Worm (Caenorhabditis elegans) whole organism, young adult: Measurements from ENCODE around the gene srx-129.

Experiments used
- B0019.2 ChIP-seq: fragments of 200-800 bp; sonication (Bioruptor generic); conservative IDR thresholded peaks from 2 replicates; pipeline ENCODE4 v1.3.6; 2022; ENCODE audit warnings: missing genetic modification reagents, missing genetic modification characterization, missing compliant biosample characterization
- B0035.1 ChIP-seq: sonication (generic microtip); optimal IDR thresholded peaks from 2 replicates; lab custom pipeline; 2016; ENCODE audit warnings: missing genetic modification characterization, mild to moderate bottlenecking, missing compliant biosample characterization, missing genotype, missing genetic modification reagents
- C06A6.2 ChIP-seq: fragments of 200-800 bp; sonication (Bioruptor generic); conservative IDR thresholded peaks from 2 replicates; pipeline ENCODE4 v1.3.6; 2022; ENCODE audit warnings: missing genetic modification characterization, missing compliant biosample characterization
- F10E7.11 ChIP-seq: sonication (generic microtip); optimal IDR thresholded peaks from 2 replicates; lab custom pipeline; 2017; ENCODE audit warnings: mild to moderate bottlenecking, missing genetic modification characterization, moderate library complexity, missing compliant biosample characterization
- F39B2.1 ChIP-seq: fragments of 200-800 bp; sonication (Bioruptor generic); IDR thresholded peaks from 2 replicates; pipeline ENCODE4 v1.3.6; 2022; ENCODE audit warnings: missing genetic modification reagents, missing genetic modification characterization, missing compliant biosample characterization
- F49E8.2 ChIP-seq: sonication (generic microtip); optimal IDR thresholded peaks from 3 replicates; lab custom pipeline; 2017; ENCODE audit warnings: missing genetic modification characterization, mild to moderate bottlenecking, missing compliant biosample characterization, antibody characterized with exemption, moderate library complexity; ENCODE audit not compliant: insufficient read depth
- K11D2.4 ChIP-seq: fragments of 200-800 bp; sonication (Bioruptor generic); IDR thresholded peaks from 2 replicates; pipeline ENCODE4 v1.3.6; 2022; ENCODE audit warnings: missing genetic modification reagents, missing genetic modification characterization, missing compliant biosample characterization
- K12H6.12 ChIP-seq: fragments of 200-800 bp; sonication (Bioruptor generic); optimal IDR thresholded peaks from 2 replicates; lab custom pipeline; 2018; ENCODE audit warnings: mild to moderate bottlenecking, missing genetic modification characterization, missing compliant biosample characterization
- T07F8.4 ChIP-seq: sonication (generic microtip); optimal IDR thresholded peaks from 2 replicates; lab custom pipeline; 2016; ENCODE audit warnings: mild to moderate bottlenecking, missing genetic modification characterization, moderate library complexity, missing compliant biosample characterization
- Y56A3A.18 ChIP-seq: fragments of 200-800 bp; sonication (Bioruptor generic); IDR thresholded peaks from 2 replicates; pipeline ENCODE4 v1.3.6; 2022; ENCODE audit warnings: missing genetic modification reagents, missing genetic modification characterization, missing compliant biosample characterization
- ama-1 ChIP-seq, 3 experiments: fragments of 150-350 bp in 1 of 3; sonication (generic microtip) in 2 of 3; optimal IDR thresholded peaks; 2 replicates each; lab custom pipeline; 2014 to 2018; ENCODE audit warnings: missing biosample characterization in 2 of 3, missing genetic modification characterization in 2 of 3, missing genetic modification reagents in 2 of 3
- aptf-2 ChIP-seq: fragments of 200-800 bp; sonication (Bioruptor generic); conservative IDR thresholded peaks from 2 replicates; pipeline ENCODE4 v1.3.6; 2022; ENCODE audit warnings: missing genetic modification reagents, missing genetic modification characterization, missing compliant biosample characterization
- atf-7 ChIP-seq: sonication (generic microtip); optimal IDR thresholded peaks from 2 replicates; lab custom pipeline; 2017; ENCODE audit warnings: mild to moderate bottlenecking, missing genetic modification characterization, missing compliant biosample characterization
- attf-3 ChIP-seq: fragments of 200-800 bp; sonication (Bioruptor generic); conservative IDR thresholded peaks from 2 replicates; pipeline ENCODE4 v1.3.6; 2022; ENCODE audit warnings: missing genetic modification reagents, missing genetic modification characterization, missing compliant biosample characterization
- bed-2 ChIP-seq: fragments of 200-800 bp; sonication (Bioruptor generic); IDR thresholded peaks from 2 replicates; pipeline ENCODE4 v1.3.6; 2022; ENCODE audit warnings: missing genetic modification reagents, missing genetic modification characterization, missing compliant biosample characterization
- ceh-100 ChIP-seq: fragments of 200-800 bp; sonication (Bioruptor generic); IDR thresholded peaks from 2 replicates; pipeline ENCODE4 v1.3.6; 2022; ENCODE audit warnings: missing genetic modification reagents, missing genetic modification characterization, missing compliant biosample characterization
- chd-7 ChIP-seq: sonication (generic microtip); optimal IDR thresholded peaks from 2 replicates; lab custom pipeline; 2016; ENCODE audit warnings: mild to moderate bottlenecking, missing genetic modification characterization, moderate library complexity, missing compliant biosample characterization
- egl-18 ChIP-seq: fragments of 200-800 bp; sonication (Bioruptor generic); IDR thresholded peaks from 2 replicates; pipeline ENCODE4 v1.3.6; 2022; ENCODE audit warnings: missing genetic modification reagents, missing genetic modification characterization, missing compliant biosample characterization
- egl-44 ChIP-seq: fragments of 200-800 bp; sonication (Bioruptor generic); IDR thresholded peaks from 2 replicates; pipeline ENCODE4 v1.3.6; 2022; ENCODE audit warnings: missing genetic modification reagents, missing genetic modification characterization, missing compliant biosample characterization
- ekl-4 ChIP-seq: fragments of 200-800 bp; sonication (Bioruptor generic); IDR thresholded peaks from 2 replicates; pipeline ENCODE4 v1.3.6; 2022; ENCODE audit warnings: missing genetic modification reagents, missing genetic modification characterization, missing compliant biosample characterization
- him-1 ChIP-seq: sonication (generic microtip); optimal IDR thresholded peaks from 2 replicates; lab custom pipeline; 2016; ENCODE audit warnings: missing genotype, missing genetic modification reagents, missing genetic modification characterization, missing compliant biosample characterization
- hlh-12 ChIP-seq: sonication (generic microtip); optimal IDR thresholded peaks from 2 replicates; lab custom pipeline; 2016; ENCODE audit warnings: missing genetic modification characterization, missing compliant biosample characterization
- hlh-26 ChIP-seq: fragments of 200-800 bp; sonication (Bioruptor generic); conservative IDR thresholded peaks from 2 replicates; pipeline ENCODE4 v1.3.6; 2022; ENCODE audit warnings: missing genetic modification reagents, missing genetic modification characterization, missing compliant biosample characterization
- hmg-1.2 ChIP-seq: fragments of 200-800 bp; sonication (Bioruptor generic); IDR thresholded peaks from 2 replicates; pipeline ENCODE4 v1.3.6; 2022; ENCODE audit warnings: missing genetic modification reagents, missing genetic modification characterization, missing compliant biosample characterization
- hmg-20 ChIP-seq: fragments of 200-800 bp; sonication (Bioruptor generic); IDR thresholded peaks from 2 replicates; pipeline ENCODE4 v1.3.6; 2022; ENCODE audit warnings: missing genetic modification reagents, missing genetic modification characterization, missing compliant biosample characterization
- hrde-1 ChIP-seq: sonication (generic microtip); optimal IDR thresholded peaks from 2 replicates; lab custom pipeline; 2016; ENCODE audit warnings: missing genetic modification characterization, mild to moderate bottlenecking, missing compliant biosample characterization, moderate library complexity, missing genotype, missing genetic modification reagents, borderline replicate concordance
- let-526 ChIP-seq: fragments of 200-800 bp; sonication (Bioruptor generic); IDR thresholded peaks from 2 replicates; pipeline ENCODE4 v1.3.6; 2022; ENCODE audit warnings: missing genetic modification reagents, missing genetic modification characterization, missing compliant biosample characterization
- lin-26 ChIP-seq: fragments of 200-800 bp; sonication (Bioruptor generic); IDR thresholded peaks from 2 replicates; pipeline ENCODE4 v1.3.6; 2022; ENCODE audit warnings: missing genetic modification reagents, missing genetic modification characterization, missing compliant biosample characterization
- lin-40 ChIP-seq: sonication (generic microtip); optimal IDR thresholded peaks from 2 replicates; lab custom pipeline; 2016; ENCODE audit warnings: missing genetic modification characterization, mild to moderate bottlenecking, missing compliant biosample characterization, missing genotype, missing genetic modification reagents
- lin-54 ChIP-seq: fragments of 200-800 bp; sonication (Bioruptor generic); optimal IDR thresholded peaks from 2 replicates; lab custom pipeline; 2018; ENCODE audit warnings: mild to moderate bottlenecking, missing genetic modification characterization, missing compliant biosample characterization
- lsy-27 ChIP-seq: sonication (generic microtip); optimal IDR thresholded peaks from 2 replicates; lab custom pipeline; 2017; ENCODE audit warnings: missing genetic modification characterization, mild to moderate bottlenecking, missing compliant biosample characterization, antibody characterized with exemption, missing genotype, borderline replicate concordance; ENCODE audit not compliant: insufficient read depth
- madf-3 ChIP-seq: fragments of 200-800 bp; sonication (Bioruptor generic); IDR thresholded peaks from 2 replicates; pipeline ENCODE4 v1.3.6; 2022; ENCODE audit warnings: missing genetic modification reagents, missing genetic modification characterization, missing compliant biosample characterization
- mes-4 ChIP-seq: sonication (generic microtip); optimal IDR thresholded peaks from 2 replicates; lab custom pipeline; 2016; ENCODE audit warnings: missing genotype, missing genetic modification characterization, missing compliant biosample characterization
- nfya-1 ChIP-seq: sonication (generic microtip); optimal IDR thresholded peaks from 2 replicates; lab custom pipeline; 2017; ENCODE audit warnings: antibody characterized with exemption, missing compliant biosample characterization, missing genetic modification characterization, borderline replicate concordance; ENCODE audit not compliant: insufficient read depth
- nhr-179 ChIP-seq: sonication (generic microtip); optimal IDR thresholded peaks from 2 replicates; lab custom pipeline; 2016; ENCODE audit warnings: mild to moderate bottlenecking, missing genetic modification characterization, missing compliant biosample characterization
- nhr-27 ChIP-seq: fragments of 200-800 bp; sonication (Bioruptor generic); optimal IDR thresholded peaks from 2 replicates; lab custom pipeline; 2018; ENCODE audit warnings: mild to moderate bottlenecking, missing genetic modification characterization, moderate library complexity, missing compliant biosample characterization
- nhr-80 ChIP-seq: sonication (generic microtip); optimal IDR thresholded peaks from 2 replicates; lab custom pipeline; 2016; ENCODE audit warnings: missing genetic modification characterization, missing compliant biosample characterization
- sdz-38 ChIP-seq: sonication (generic microtip); optimal IDR thresholded peaks from 2 replicates; lab custom pipeline; 2016; ENCODE audit warnings: missing genotype, missing genetic modification characterization, missing compliant biosample characterization
- sea-2 ChIP-seq: fragments of 200-800 bp; sonication (Bioruptor generic); IDR thresholded peaks from 2 replicates; pipeline ENCODE4 v1.3.6; 2022; ENCODE audit warnings: missing genetic modification characterization, missing compliant biosample characterization
- snpc-1.3 ChIP-seq: sonication (generic microtip); optimal IDR thresholded peaks from 2 replicates; lab custom pipeline; 2017; ENCODE audit warnings: missing genetic modification characterization, mild to moderate bottlenecking, missing compliant biosample characterization, antibody characterized with exemption, moderate library complexity, missing genotype, missing genetic modification reagents; ENCODE audit not compliant: insufficient read depth
- snpc-3.4 ChIP-seq: sonication (generic microtip); optimal IDR thresholded peaks from 2 replicates; lab custom pipeline; 2017; ENCODE audit warnings: missing genetic modification characterization, mild to moderate bottlenecking, missing compliant biosample characterization, antibody characterized with exemption, moderate library complexity, missing genotype, missing genetic modification reagents
- somi-1 ChIP-seq: fragments of 200-800 bp; sonication (Bioruptor generic); optimal IDR thresholded peaks from 2 replicates; lab custom pipeline; 2018; ENCODE audit warnings: mild to moderate bottlenecking, missing genetic modification characterization, missing compliant biosample characterization
- sptf-2 ChIP-seq: fragments of 200-800 bp; sonication (Bioruptor generic); optimal IDR thresholded peaks from 2 replicates; lab custom pipeline; 2018; ENCODE audit warnings: mild to moderate bottlenecking, missing genetic modification characterization, missing compliant biosample characterization
- unc-130 ChIP-seq: sonication (generic microtip); optimal IDR thresholded peaks from 2 replicates; lab custom pipeline; 2016; ENCODE audit warnings: missing genetic modification reagents, missing genetic modification characterization, missing compliant biosample characterization
- zim-3 ChIP-seq: sonication (generic microtip); optimal IDR thresholded peaks from 2 replicates; lab custom pipeline; 2017; ENCODE audit warnings: mild to moderate bottlenecking, missing genetic modification characterization, moderate library complexity, missing compliant biosample characterization
- ztf-18 ChIP-seq: sonication (generic microtip); optimal IDR thresholded peaks from 2 replicates; lab custom pipeline; 2016; ENCODE audit warnings: missing genotype, mild to moderate bottlenecking, missing genetic modification characterization, missing compliant biosample characterization
- ztf-25 ChIP-seq: fragments of 200-800 bp; sonication (Bioruptor generic); IDR thresholded peaks from 2 replicates; pipeline ENCODE4 v1.3.6; 2022; ENCODE audit warnings: missing genetic modification reagents, missing genetic modification characterization, missing compliant biosample characterization
- ztf-3 ChIP-seq: fragments of 200-800 bp; sonication (Bioruptor generic); optimal IDR thresholded peaks from 2 replicates; lab custom pipeline; 2018; ENCODE audit warnings: mild to moderate bottlenecking, missing genetic modification characterization, missing compliant biosample characterization

srx-129 gene

DNA sequence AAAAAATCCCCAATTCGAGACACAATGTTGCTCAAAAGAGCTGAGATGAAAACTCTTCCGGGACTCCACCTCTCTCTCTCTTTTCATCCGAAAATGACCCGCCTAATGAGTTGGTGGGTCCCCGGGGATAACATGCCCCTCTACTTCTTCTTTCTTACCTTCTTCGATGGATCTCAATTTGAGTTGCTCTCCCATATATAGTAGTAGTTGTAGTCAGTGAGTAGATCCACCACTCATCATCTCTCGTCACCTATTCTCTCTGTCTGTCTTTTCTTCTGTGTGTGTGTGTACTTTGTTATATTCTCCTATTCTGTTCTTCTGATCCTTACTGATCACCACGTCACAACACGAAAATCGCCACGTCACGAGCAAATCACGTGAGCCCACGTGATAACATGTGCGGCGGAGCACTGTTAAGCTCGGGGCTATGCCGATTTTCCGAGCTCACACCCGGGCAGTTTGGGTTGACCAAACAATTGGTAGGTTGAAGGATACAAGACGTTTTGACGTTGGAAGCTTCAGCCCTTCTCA lies 37.7 kb upstream of the srx-129 start, which contains the start of gene twk-32 (continued):
- TF ChIP-seq B0019.2 (no peak), K11D2.4 (GFP tag; lab: Robert Waterston, UW) (0 out of 2 replicates have a peak, but pooled peaks have one; percentile 15), somi-1 (GFP tag; lab: Kevin White, UChicago) (no peak), nhr-80 (no peak), attf-3 (no peak), C06A6.2 (GFP tag; lab: Robert Waterston, UW) (0 out of 2 replicates have a peak, but pooled peaks have one; percentile 9), ztf-3 (GFP tag; lab: Kevin White, UChicago) (no peak), hmg-1.2 (GFP tag; lab: Robert Waterston, UW) (no peak), lin-40 (no peak), nfya-1 (no peak), F49E8.2 (tag; lab: Kevin White, UChicago) (no peak), bed-2 (GFP tag; lab: Robert Waterston, UW) (no peak), lin-54 (no peak), F39B2.1 (no peak), ztf-18 (tag; lab: Kevin White, UChicago) (no peak), aptf-2 (GFP tag; lab: Robert Waterston, UW) (no peak), chd-7 (tag; lab: Kevin White, UChicago) (peak; percentile 31), madf-3 (GFP tag; lab: Robert Waterston, UW) (no peak), ceh-100 (GFP tag; lab: Robert Waterston, UW) (no peak), hlh-26 (GFP tag; lab: Robert Waterston, UW) (no peak), ztf-25 (GFP tag; lab: Robert Waterston, UW) (no peak), lin-26 (GFP tag; lab: Robert Waterston, UW) (no peak), sptf-2 (GFP tag; lab: Kevin White, UChicago) (no peak), egl-18 (GFP tag; lab: Robert Waterston, UW) (no peak), snpc-3.4 (no peak), T07F8.4 (tag; lab: Kevin White, UChicago) (no peak), egl-44 (GFP tag; lab: Robert Waterston, UW) (no peak), B0035.1 (tag; lab: Kevin White, UChicago) (no peak), him-1 (tag; lab: Kevin White, UChicago) (no peak), let-526 (no peak), nhr-179 (no peak), sea-2 (GFP tag; lab: Robert Waterston, UW) (no peak), ekl-4 (0 out of 2 replicates have a peak, but pooled peaks have one; percentile 29), unc-130 (GFP tag; lab: Kevin White, UChicago) (no peak), snpc-1.3 (tag; lab: Kevin White, UChicago) (no peak), atf-7 (tag; lab: Kevin White, UChicago) (no peak), sdz-38 (tag; lab: Kevin White, UChicago) (no peak), hmg-20 (GFP tag; lab: Robert Waterston, UW) (no peak), ama-1 (optimal IDR thresholded peaks at IDR 0.05; lab: Kevin White, UChicago) (no peak), ama-1 (GFP tag; optimal IDR thresholded peaks at IDR 0.05; lab: Kevin White, UChicago) (no peak), lsy-27 (tag; lab: Kevin White, UChicago) (no peak), K12H6.12 (no peak), hlh-12 (tag; lab: Kevin White, UChicago) (no peak), hrde-1 (tag; lab: Kevin White, UChicago) (no peak), F10E7.11 (no peak), nhr-27 (tag; lab: Kevin White, UChicago) (no peak), zim-3 (tag; lab: Kevin White, UChicago) (no peak), mes-4 (tag; lab: Kevin White, UChicago) (no peak), Y56A3A.18 (no peak)
